Worm (Caenorhabditis elegans) whole organism, early embryonic: ENCODE data around the gene Y57A10C.1.

Experiments used
- aly-1 ChIP-seq: sonication (generic microtip); optimal IDR thresholded peaks from 2 replicates; lab custom pipeline; 2016; ENCODE audit warnings: missing genetic modification characterization, missing compliant biosample characterization
- ama-1 ChIP-seq: fragments of 150-350 bp; optimal IDR thresholded peaks from 2 replicates; lab custom pipeline; 2014
- ceh-13 ChIP-seq: fragments of 200-800 bp; sonication (Bioruptor generic); optimal IDR thresholded peaks from 2 replicates; lab custom pipeline; 2018; ENCODE audit warnings: mild to moderate bottlenecking, missing genetic modification characterization, missing compliant biosample characterization

DNA sequence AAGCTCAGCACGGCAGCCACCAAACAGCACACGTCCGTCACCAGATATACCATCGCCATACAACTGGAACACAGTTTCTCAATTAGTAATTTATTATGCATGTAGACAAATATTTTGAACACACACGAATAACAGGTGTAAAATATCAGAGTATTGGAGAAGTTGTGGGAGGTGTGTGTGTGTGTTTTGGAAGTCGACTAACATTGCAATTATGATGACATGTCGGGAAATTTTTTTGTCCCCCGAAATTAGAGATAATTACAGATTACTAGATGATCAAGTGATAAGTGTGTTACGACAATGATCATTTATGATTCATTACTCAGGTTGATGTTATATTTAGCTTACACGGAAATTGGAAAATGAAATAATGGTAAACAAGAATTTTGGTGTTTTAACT lies 17.4 kb upstream of the Y57A10C.1 start, which contains the start of gene Y57A10C.8:
- TF ChIP-seq aly-1 (tag; lab: Kevin White, UChicago) (no peak), ama-1 (lab: Kevin White, UChicago) (no peak), ceh-13 (GFP tag; lab: Kevin White, UChicago) (no peak)
